Fruit fly (Drosophila melanogaster) whole organism, pupa: ENCODE measurements around the gene Ak1.

Experiments used
- CG10348 ChIP-seq: fragments of 200-800 bp; sonication (Bioruptor generic); IDR thresholded peaks from 2 replicates; pipeline ENCODE4 v1.3.6; 2022; ENCODE audit warnings: missing biosample characterization, missing genetic modification characterization
- CG12605 ChIP-seq: fragments of 200-800 bp; sonication (Bioruptor generic); IDR thresholded peaks from 2 replicates; pipeline ENCODE4 v1.3.6; 2022; ENCODE audit warnings: missing biosample characterization, missing genetic modification characterization
- CG13204 ChIP-seq: fragments of 200-800 bp; sonication (Bioruptor generic); optimal IDR thresholded peaks from 2 replicates; lab custom pipeline; 2018; ENCODE audit warnings: missing biosample characterization, mild to moderate bottlenecking, missing genetic modification characterization, moderate library complexity
- CG14655 ChIP-seq: fragments of 200-800 bp; sonication (Bioruptor generic); optimal IDR thresholded peaks from 3 replicates; lab custom pipeline; 2017; ENCODE audit warnings: mild to moderate bottlenecking, missing biosample characterization, missing genetic modification reagents, missing genetic modification characterization
- CG15710 ChIP-seq: fragments of 200-800 bp; sonication (Bioruptor generic); optimal IDR thresholded peaks from 2 replicates; lab custom pipeline; 2018; ENCODE audit warnings: missing biosample characterization, mild to moderate bottlenecking, missing genetic modification characterization, moderate library complexity
- CG17806 ChIP-seq: fragments of 200-800 bp; sonication (Bioruptor generic); optimal IDR thresholded peaks from 2 replicates; lab custom pipeline; 2018; ENCODE audit warnings: missing biosample characterization, mild to moderate bottlenecking, missing genetic modification characterization, moderate library complexity
- CG32121 ChIP-seq: fragments of 200-800 bp; sonication (Bioruptor generic); IDR thresholded peaks from 2 replicates; pipeline ENCODE4 v1.3.6; 2022; ENCODE audit warnings: missing biosample characterization, missing genetic modification characterization
- CG34367 ChIP-seq: fragments of 200-800 bp; sonication (Bioruptor generic); optimal IDR thresholded peaks from 2 replicates; lab custom pipeline; 2018; ENCODE audit warnings: missing biosample characterization, mild to moderate bottlenecking, missing genetic modification characterization
- CG4496 ChIP-seq: fragments of 200-800 bp; sonication (Bioruptor generic); IDR thresholded peaks from 3 replicates; pipeline ENCODE4 v1.3.6; 2022; ENCODE audit warnings: missing biosample characterization, missing genetic modification characterization
- CG8159 ChIP-seq: fragments of 200-800 bp; sonication (Bioruptor generic); optimal IDR thresholded peaks from 3 replicates; lab custom pipeline; 2018; ENCODE audit warnings: missing biosample characterization, mild to moderate bottlenecking, missing genetic modification characterization, moderate library complexity
- CG8301 ChIP-seq: fragments of 200-800 bp; sonication (Bioruptor generic); optimal IDR thresholded peaks from 2 replicates; lab custom pipeline; 2018; ENCODE audit warnings: missing biosample characterization, mild to moderate bottlenecking, missing genetic modification characterization
- CG9948 ChIP-seq: fragments of 200-800 bp; sonication (Bioruptor generic); optimal IDR thresholded peaks from 2 replicates; lab custom pipeline; 2018; ENCODE audit warnings: missing biosample characterization, mild to moderate bottlenecking, missing genetic modification characterization, moderate library complexity
- D1 ChIP-seq: fragments of 200-800 bp; sonication (Bioruptor generic); optimal IDR thresholded peaks from 2 replicates; lab custom pipeline; 2018; ENCODE audit warnings: missing biosample characterization, mild to moderate bottlenecking, missing genetic modification characterization, moderate library complexity
- EcR ChIP-seq: fragments of 200-800 bp; sonication (Bioruptor generic); optimal IDR thresholded peaks from 3 replicates; lab custom pipeline; 2019; ENCODE audit warnings: missing biosample characterization, missing genetic modification characterization, mild to moderate bottlenecking, moderate library complexity, missing genetic modification reagents
- Ets98B ChIP-seq: fragments of 200-800 bp; sonication (Bioruptor generic); IDR thresholded peaks from 2 replicates; pipeline ENCODE4 v1.3.6; 2022; ENCODE audit warnings: missing biosample characterization, missing genetic modification characterization
- Pif1A ChIP-seq: fragments of 200-800 bp; sonication (Bioruptor generic); optimal IDR thresholded peaks from 3 replicates; lab custom pipeline; 2016; ENCODE audit warnings: missing biosample characterization, missing genetic modification characterization
- Pif1B ChIP-seq: fragments of 200-800 bp; sonication (Bioruptor generic); optimal IDR thresholded peaks from 3 replicates; lab custom pipeline; 2016; ENCODE audit warnings: missing biosample characterization, missing genetic modification characterization
- Snoo ChIP-seq: fragments of 200-800 bp; sonication (Bioruptor generic); optimal IDR thresholded peaks from 3 replicates; lab custom pipeline; 2017; ENCODE audit warnings: missing biosample characterization, mild to moderate bottlenecking, missing genetic modification characterization, inconsistent platforms
- fd96Ca ChIP-seq: fragments of 200-800 bp; sonication (Bioruptor generic); IDR thresholded peaks from 3 replicates; pipeline ENCODE4 v1.3.6; 2022; ENCODE audit warnings: missing biosample characterization, missing genetic modification characterization
- gl ChIP-seq: fragments of 200-800 bp; sonication (Bioruptor generic); optimal IDR thresholded peaks from 2 replicates; lab custom pipeline; 2018; ENCODE audit warnings: missing biosample characterization, mild to moderate bottlenecking, missing genetic modification characterization
- rn ChIP-seq: fragments of 200-800 bp; sonication (Bioruptor generic); IDR thresholded peaks from 2 replicates; pipeline ENCODE4 v1.3.6; 2022; ENCODE audit warnings: missing biosample characterization, missing genetic modification characterization

Ak1 gene

dm6 chr3L:12197491-12197890 lies 6.4 kb downstream of the Ak1 start, which contains the start of gene CG11529:
TSS of gene CG11529 (plus strand) at chr3L:12197791.
- TF ChIP-seq CG12605 (GFP tag; lab: Robert Waterston, UW), result no peak
- no peak for TF ChIP-seq CG15710
- no peak for TF ChIP-seq D1 (tag; lab: Kevin White, UChicago)
- TF ChIP-seq Snoo (tag; lab: Kevin White, UChicago), result no peak
- no peak for TF ChIP-seq CG4496 (GFP tag; lab: Robert Waterston, UW)
- TF ChIP-seq CG8159 (tag; lab: Kevin White, UChicago), result no peak
- TF ChIP-seq Pif1B (GFP tag; lab: Kevin White, UChicago), result no peak
- TF ChIP-seq CG9948 (tag; lab: Kevin White, UChicago), result no peak
- no peak for TF ChIP-seq CG32121
- no peak for TF ChIP-seq rn (GFP tag; lab: Robert Waterston, UW)
- TF ChIP-seq Ets98B (GFP tag; lab: Robert Waterston, UW), result no peak
- no peak for TF ChIP-seq CG34367 (tag; lab: Kevin White, UChicago)
- no peak for TF ChIP-seq EcR (GFP tag; lab: Kevin White, UChicago)
- no peak for TF ChIP-seq fd96Ca (GFP tag; lab: Robert Waterston, UW)
- no peak for TF ChIP-seq CG14655 (GFP tag; lab: Kevin White, UChicago)
- TF ChIP-seq gl (tag; lab: Kevin White, UChicago), result no peak
- no peak for TF ChIP-seq CG17806

- no peak for TF ChIP-seq CG10348 (GFP tag; lab: Robert Waterston, UW)
- TF ChIP-seq CG13204, result no peak
- no peak for TF ChIP-seq CG15710
- no peak for TF ChIP-seq CG12605 (GFP tag; lab: Robert Waterston, UW)
- no peak for TF ChIP-seq CG8159 (tag; lab: Kevin White, UChicago)
- TF ChIP-seq Ets98B (GFP tag; lab: Robert Waterston, UW), result no peak
- no peak for TF ChIP-seq gl (tag; lab: Kevin White, UChicago)
- TF ChIP-seq Pif1A (GFP tag; lab: Kevin White, UChicago), result no peak
- no peak for TF ChIP-seq Pif1B (GFP tag; lab: Kevin White, UChicago)
- TF ChIP-seq rn (GFP tag; lab: Robert Waterston, UW), result no peak
- TF ChIP-seq CG17806, result no peak
- no peak for TF ChIP-seq CG8301 (tag; lab: Kevin White, UChicago)
Observed at dm6 chr3L:12193485-12193884, 10.4 kb downstream of the Ak1 start, which contains the start of gene thoc6. TSS of gene thoc6 (minus strand) at chr3L:12193688.

dm6 chr3L:12190433-12190832 lies 13.4 kb downstream of the Ak1 start, which contains the start of gene Est-P:
TSS of gene Est-P (plus strand) at chr3L:12190733.
- TF ChIP-seq CG10348 (GFP tag; lab: Robert Waterston, UW) (no peak), EcR (GFP tag; lab: Kevin White, UChicago) (no peak), Ets98B (GFP tag; lab: Robert Waterston, UW) (no peak), Pif1B (GFP tag; lab: Kevin White, UChicago) (no peak), CG8159 (tag; lab: Kevin White, UChicago) (no peak), CG12605 (GFP tag; lab: Robert Waterston, UW) (no peak), CG32121 (no peak), Pif1A (GFP tag; lab: Kevin White, UChicago) (no peak), CG4496 (GFP tag; lab: Robert Waterston, UW) (no peak), CG13204 (no peak), CG14655 (GFP tag; lab: Kevin White, UChicago) (no peak), CG34367 (tag; lab: Kevin White, UChicago) (no peak), CG8301 (tag; lab: Kevin White, UChicago) (no peak), Snoo (tag; lab: Kevin White, UChicago) (no peak), gl (tag; lab: Kevin White, UChicago) (no peak), fd96Ca (GFP tag; lab: Robert Waterston, UW) (no peak), CG9948 (tag; lab: Kevin White, UChicago) (no peak)
- TF ChIP-seq, all 21 proteins: peak for 0

- no peak for TF ChIP-seq EcR (GFP tag; lab: Kevin White, UChicago)
- no peak for TF ChIP-seq CG8159 (tag; lab: Kevin White, UChicago)
- TF ChIP-seq CG12605 (GFP tag; lab: Robert Waterston, UW), result no peak
- TF ChIP-seq CG15710, result no peak
- no peak for TF ChIP-seq CG13204
- no peak for TF ChIP-seq CG34367 (tag; lab: Kevin White, UChicago)
- TF ChIP-seq Pif1A (GFP tag; lab: Kevin White, UChicago), result no peak
- no peak for TF ChIP-seq gl (tag; lab: Kevin White, UChicago)
- TF ChIP-seq fd96Ca (GFP tag; lab: Robert Waterston, UW), result no peak
- no peak for TF ChIP-seq rn (GFP tag; lab: Robert Waterston, UW)
- TF ChIP-seq CG8301 (tag; lab: Kevin White, UChicago), result no peak
- TF ChIP-seq CG10348 (GFP tag; lab: Robert Waterston, UW), result no peak
- TF ChIP-seq CG32121, result no peak
- no peak for TF ChIP-seq Ets98B (GFP tag; lab: Robert Waterston, UW)
- no peak for TF ChIP-seq Snoo (tag; lab: Kevin White, UChicago)
- no peak for TF ChIP-seq CG4496 (GFP tag; lab: Robert Waterston, UW)
- TF ChIP-seq D1 (tag; lab: Kevin White, UChicago), result no peak
- TF ChIP-seq CG17806, result no peak
- TF ChIP-seq CG9948 (tag; lab: Kevin White, UChicago), result no peak
- no peak for TF ChIP-seq CG14655 (GFP tag; lab: Kevin White, UChicago)
Observed at dm6 chr3L:12188518-12188917, 15.4 kb downstream of the Ak1 start, which contains the start of gene Est-6. TSS of gene Est-6 (plus strand) at chr3L:12188818.

dm6 chr3L:12185336-12185735 lies 18.5 kb downstream of the Ak1 start:
- TF ChIP-seq CG17806, result no peak
- no peak for TF ChIP-seq Ets98B (GFP tag; lab: Robert Waterston, UW)
- no peak for TF ChIP-seq rn (GFP tag; lab: Robert Waterston, UW)
- TF ChIP-seq Pif1B (GFP tag; lab: Kevin White, UChicago), result no peak
- TF ChIP-seq CG10348 (GFP tag; lab: Robert Waterston, UW), result no peak
- no peak for TF ChIP-seq CG32121
- TF ChIP-seq CG34367 (tag; lab: Kevin White, UChicago), result no peak
- TF ChIP-seq D1 (tag; lab: Kevin White, UChicago), result no peak
- no peak for TF ChIP-seq fd96Ca (GFP tag; lab: Robert Waterston, UW)
- TF ChIP-seq CG9948 (tag; lab: Kevin White, UChicago), result no peak
- TF ChIP-seq CG8301 (tag; lab: Kevin White, UChicago), result no peak
- no peak for TF ChIP-seq CG4496 (GFP tag; lab: Robert Waterston, UW)
- no peak for TF ChIP-seq CG14655 (GFP tag; lab: Kevin White, UChicago)
- no peak for TF ChIP-seq CG13204
- TF ChIP-seq Pif1A (GFP tag; lab: Kevin White, UChicago), result no peak
- TF ChIP-seq Snoo (tag; lab: Kevin White, UChicago), result no peak
